Worm (Caenorhabditis elegans): ENCODE data around the gene F49F1.18.
"Not testable (repeated sequence)": the region's sequence is repeated elsewhere in the genome, so short reads cannot be mapped to it uniquely, and the experiment has no call there.

F49F1.18 gene

DNA sequence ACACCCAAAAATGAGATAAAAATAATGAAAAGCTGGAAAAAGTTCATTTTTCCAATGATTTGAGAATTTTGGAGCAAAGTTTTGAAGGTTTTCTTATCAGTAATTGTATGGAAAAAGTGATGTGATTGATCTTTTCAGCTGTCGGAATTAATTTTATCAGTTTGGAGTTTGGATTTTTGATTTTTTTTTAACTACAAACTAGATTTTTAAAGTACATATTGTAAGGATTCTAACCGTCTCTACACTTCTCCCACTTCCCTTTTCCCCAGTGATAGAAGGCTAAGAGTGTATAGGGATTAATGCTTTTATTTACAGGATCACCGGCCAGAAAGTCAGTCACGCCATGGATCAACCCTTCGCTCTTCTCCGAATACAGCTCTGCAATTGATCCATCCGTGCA, 14.5 kb downstream of the F49F1.18 start, which contains the start of gene F49F1.7:
F49F1.7 (minus strand) TSS at position 101 of the 400 bp plus-strand sequence.
- TF ChIP-seq ceh-43 (GFP tag; optimal IDR thresholded peaks at IDR 0.05); lsy-2 (tag; optimal IDR thresholded peaks at IDR 0.05); ham-2 (GFP tag; optimal IDR thresholded peaks at IDR 0.05): not testable (repeated sequence)

DNA sequence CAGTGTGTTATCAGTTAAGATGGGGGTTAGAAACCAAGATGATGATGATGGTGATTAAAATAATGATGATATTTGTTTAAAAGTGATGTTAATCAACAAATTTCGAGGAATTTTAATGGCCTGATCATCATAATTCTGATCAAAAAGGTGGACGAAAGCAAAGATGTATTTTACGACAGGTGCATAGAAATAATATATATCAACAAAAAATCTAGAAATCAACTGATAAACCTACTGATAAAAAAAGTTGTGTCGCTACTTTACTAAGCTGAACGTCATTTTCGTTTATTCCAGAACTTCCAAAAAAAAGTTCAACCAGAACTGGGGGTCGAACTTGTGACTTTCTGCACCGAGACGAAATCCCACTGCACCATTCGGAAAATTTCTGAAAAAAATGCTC, 17.1 kb downstream of the F49F1.18 start, which contains the start of gene mul-1:
mul-1 (minus strand) TSS at position 84 of the 400 bp plus-strand sequence.
- TF ChIP-seq lin-13 (tag; optimal IDR thresholded peaks at IDR 0.05) (no peak), ham-2 (GFP tag; optimal IDR thresholded peaks at IDR 0.05) (no peak), snpc-4 (tag; optimal IDR thresholded peaks at IDR 0.05) (no peak), mls-2 (tag; optimal IDR thresholded peaks at IDR 0.05) (no peak)

DNA sequence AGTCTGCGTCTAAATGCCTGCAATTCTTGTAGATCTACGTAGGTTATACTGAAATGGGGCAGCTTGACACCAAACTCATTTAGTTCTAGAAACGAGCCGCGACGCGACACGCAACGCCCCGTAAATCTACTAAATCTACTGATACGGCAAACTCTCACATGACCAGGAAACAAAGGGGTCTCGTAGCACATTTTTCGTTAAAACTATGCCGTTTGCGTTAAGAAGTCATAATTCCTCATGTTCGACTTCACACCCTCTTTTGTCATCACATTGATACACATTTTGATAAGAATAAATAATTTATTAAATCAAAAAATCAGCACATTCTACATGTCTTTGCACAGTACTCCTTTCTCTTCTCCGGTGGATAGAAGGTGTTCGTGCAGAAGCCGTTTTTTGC, 19.1 kb downstream of the F49F1.18 start:
- no peak for TF ChIP-seq ceh-43 (GFP tag; optimal IDR thresholded peaks at IDR 0.05)
- TF ChIP-seq elt-1 (tag; optimal IDR thresholded peaks at IDR 0.05; ENCODE audit: borderline replicate concordance, insufficient read depth): no peak
- no peak for TF ChIP-seq snpc-4 (tag; optimal IDR thresholded peaks at IDR 0.05)
- no peak for TF ChIP-seq elt-3 (tag; optimal IDR thresholded peaks at IDR 0.05)
- no peak for TF ChIP-seq bed-3 (GFP tag; optimal IDR thresholded peaks at IDR 0.05)
- no peak for TF ChIP-seq zip-8 (tag; optimal IDR thresholded peaks at IDR 0.05)
- no peak for TF ChIP-seq ztf-11 (tag; optimal IDR thresholded peaks at IDR 0.05)
- no peak for TF ChIP-seq blmp-1 (tag; optimal IDR thresholded peaks at IDR 0.05)
- no peak for TF ChIP-seq nhr-28 (tag; optimal IDR thresholded peaks at IDR 0.05)
- no peak for TF ChIP-seq unc-62 (GFP tag; optimal IDR thresholded peaks at IDR 0.05)
- TF ChIP-seq cnd-1 (tag; optimal IDR thresholded peaks at IDR 0.05): no peak
- no peak for TF ChIP-seq flh-1 (GFP tag; optimal IDR thresholded peaks at IDR 0.05)
- no peak for TF ChIP-seq tbx-8 (GFP tag; optimal IDR thresholded peaks at IDR 0.05)
- TF ChIP-seq nhr-237 (tag; optimal IDR thresholded peaks at IDR 0.05): no peak
- TF ChIP-seq sptf-1 (tag; optimal IDR thresholded peaks at IDR 0.05): no peak
- TF ChIP-seq M03D4.4 (tag; optimal IDR thresholded peaks at IDR 0.05): no peak

DNA sequence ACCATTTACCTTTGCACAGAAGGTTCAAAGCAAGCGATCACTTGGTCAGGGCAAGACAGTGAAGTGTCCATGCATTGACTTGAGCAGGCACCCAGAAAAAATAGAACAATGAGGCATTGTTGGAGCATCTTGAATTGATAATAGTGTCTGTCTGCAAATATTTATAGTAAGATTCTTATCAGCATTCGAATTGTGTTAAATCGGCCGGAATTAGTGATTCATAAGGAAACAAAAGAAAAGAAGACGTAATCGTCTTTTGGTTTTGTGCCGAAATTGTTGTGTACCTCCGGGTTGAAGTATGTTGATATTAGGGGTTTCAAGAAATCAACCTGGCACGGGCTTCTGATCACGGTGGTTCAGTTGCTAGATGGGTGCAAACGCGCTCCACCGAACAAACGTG, 19.9 kb downstream of the F49F1.18 start, which contains the start of gene F49F1.5:
F49F1.5 (minus strand) TSS at position 153 of the 400 bp plus-strand sequence.
- TF ChIP-seq pha-4 (tag; optimal IDR thresholded peaks at IDR 0.05): no peak
- TF ChIP-seq nhr-12 (tag; optimal IDR thresholded peaks at IDR 0.05): no peak
- TF ChIP-seq drap-1 (GFP tag; optimal IDR thresholded peaks at IDR 0.05): no peak
- TF ChIP-seq ceh-43 (GFP tag; optimal IDR thresholded peaks at IDR 0.05): no peak
- TF ChIP-seq unc-120 (tag; optimal IDR thresholded peaks at IDR 0.05; ENCODE audit: poor library complexity, severe bottlenecking): no peak
- TF ChIP-seq lin-32 (GFP tag; optimal IDR thresholded peaks at IDR 0.05): no peak
- TF ChIP-seq cnd-1 (tag; optimal IDR thresholded peaks at IDR 0.05): no peak
- TF ChIP-seq blmp-1 (tag; optimal IDR thresholded peaks at IDR 0.05): no peak
- TF ChIP-seq ceh-83 (GFP tag; optimal IDR thresholded peaks at IDR 0.05): no peak
- no peak for TF ChIP-seq zip-8 (tag; optimal IDR thresholded peaks at IDR 0.05)
- TF ChIP-seq elt-3 (tag; optimal IDR thresholded peaks at IDR 0.05): no peak
- no peak for TF ChIP-seq mab-5 (tag; optimal IDR thresholded peaks at IDR 0.05)

- no peak for TF ChIP-seq tbx-8 (GFP tag; optimal IDR thresholded peaks at IDR 0.05)
- TF ChIP-seq pha-4 (tag; optimal IDR thresholded peaks at IDR 0.05): no peak
- TF ChIP-seq unc-62 (GFP tag; optimal IDR thresholded peaks at IDR 0.05): no peak
These were observed 22.7 kb downstream of the F49F1.18 start, which contains the start of gene drd-50 for ce11 chrIV:4117432-4117831. TSS of gene drd-50 (plus strand) at chrIV:4117732.

DNA sequence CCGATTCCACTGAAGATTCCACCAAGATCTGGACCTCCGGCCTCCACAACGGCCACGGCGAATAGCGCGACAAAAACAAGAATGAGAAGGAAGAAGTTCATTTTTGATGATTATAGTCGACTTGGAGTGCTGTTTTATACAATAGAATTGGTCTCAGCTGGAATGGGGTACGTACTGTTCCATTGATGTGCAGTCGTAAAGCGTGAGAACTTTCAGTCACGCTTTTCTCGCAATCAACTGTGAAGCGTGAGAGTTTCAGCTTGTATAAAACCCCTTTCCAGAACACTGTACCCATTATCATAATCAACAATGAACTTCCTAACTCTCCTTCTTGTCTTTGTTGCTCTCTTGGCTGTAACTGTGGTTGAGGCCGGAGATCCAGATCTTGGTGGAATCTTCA, 24.5 kb downstream of the F49F1.18 start, which contains the start of the genes F49F1.4 and F49F1.2:
F49F1.4 (minus strand) TSS at position 101 of the 400 bp plus-strand sequence.
F49F1.2 (plus strand) TSS at position 310 of the 400 bp plus-strand sequence.
- no peak for TF ChIP-seq drap-1 (GFP tag; optimal IDR thresholded peaks at IDR 0.05)
- no peak for TF ChIP-seq tbx-8 (GFP tag; optimal IDR thresholded peaks at IDR 0.05)
- TF ChIP-seq blmp-1 (tag; optimal IDR thresholded peaks at IDR 0.05): no peak
- no peak for TF ChIP-seq lin-13 (tag; optimal IDR thresholded peaks at IDR 0.05)
- no peak for TF ChIP-seq nhr-28 (tag; optimal IDR thresholded peaks at IDR 0.05)
- no peak for TF ChIP-seq flh-1 (GFP tag; optimal IDR thresholded peaks at IDR 0.05)
- TF ChIP-seq elt-1 (tag; optimal IDR thresholded peaks at IDR 0.05; ENCODE audit: borderline replicate concordance, insufficient read depth): no peak
- TF ChIP-seq ceh-43 (GFP tag; optimal IDR thresholded peaks at IDR 0.05): no peak

Measured in whole organism, mixed stage, embryonic.